Worm (Caenorhabditis elegans) whole organism, midembryonic: ENCODE measurements around the gene C49C3.7.

Experiments used
- T22C8.4 ChIP-seq: fragments of 200-800 bp; sonication (Bioruptor generic); IDR thresholded peaks from 2 replicates; pipeline ENCODE4 v1.3.6; 2022; ENCODE audit warnings: missing genetic modification characterization, missing compliant biosample characterization
- cog-1 ChIP-seq: sonication (generic microtip); optimal IDR thresholded peaks from 2 replicates; lab custom pipeline; 2016; ENCODE audit warnings: missing genetic modification characterization, missing compliant biosample characterization
- ztf-23 ChIP-seq: fragments of 200-800 bp; sonication (Bioruptor generic); IDR thresholded peaks from 2 replicates; pipeline ENCODE4 v1.3.6; 2022; ENCODE audit warnings: missing genetic modification reagents, missing genetic modification characterization, missing compliant biosample characterization
- ztf-29 ChIP-seq: fragments of 200-800 bp; sonication (Bioruptor generic); IDR thresholded peaks from 2 replicates; pipeline ENCODE4 v1.3.6; 2022; ENCODE audit warnings: missing genetic modification reagents, missing genetic modification characterization, missing compliant biosample characterization

DNA sequence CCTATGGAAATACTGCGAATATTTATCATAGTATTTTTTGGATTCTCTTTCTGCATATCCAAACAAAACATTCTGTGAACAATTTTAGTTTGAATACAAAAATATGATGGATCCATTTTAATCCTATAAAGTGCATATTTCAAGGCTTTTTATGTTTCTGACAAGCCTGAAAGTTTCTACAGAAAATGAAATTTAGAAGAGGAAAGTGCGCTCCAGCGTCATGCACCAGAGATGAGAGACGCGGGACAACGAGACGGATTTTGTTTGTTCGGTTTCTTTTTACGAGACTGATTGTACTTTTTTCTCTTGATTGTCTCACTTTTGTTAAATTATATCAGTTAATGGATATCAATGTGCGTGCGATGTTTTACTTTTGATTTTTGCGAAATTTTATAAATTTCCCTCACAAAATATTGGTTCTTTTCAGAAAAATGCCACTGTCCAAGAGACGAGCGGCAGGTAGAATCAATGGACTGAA lies 1.2 kb upstream of the C49C3.7 start, which contains the start of gene C49C3.6:
- TF ChIP-seq ztf-23 (GFP tag; lab: Robert Waterston, UW) (no peak), cog-1 (tag; lab: Kevin White, UChicago) (no peak), T22C8.4 (GFP tag; lab: Robert Waterston, UW) (no peak), ztf-29 (GFP tag; lab: Robert Waterston, UW) (no peak)
